Worm (Caenorhabditis elegans) whole organism, L4 larva: ENCODE data around the gene snb-5.
A peak's percentile ranks its signal among the peaks of the same experiment; 100 is the strongest.

Source experiments
- D1046.2 ChIP-seq: fragments of 200-800 bp; sonication (Bioruptor generic); IDR thresholded peaks from 2 replicates; pipeline ENCODE4 v1.3.6; 2022; ENCODE audit warnings: missing genetic modification characterization, missing compliant biosample characterization
- F10B5.3 ChIP-seq: sonication (generic microtip); optimal IDR thresholded peaks from 2 replicates; lab custom pipeline; 2016; ENCODE audit warnings: mild to moderate bottlenecking, missing genetic modification characterization, missing compliant biosample characterization
- F37D6.2 ChIP-seq: sonication (generic microtip); optimal IDR thresholded peaks from 2 replicates; lab custom pipeline; 2016; ENCODE audit warnings: mild to moderate bottlenecking, missing genetic modification characterization, missing compliant biosample characterization
- F44E2.7 ChIP-seq: fragments of 200-800 bp; sonication (Bioruptor generic); IDR thresholded peaks from 2 replicates; pipeline ENCODE4 v2.1.2; 2022; ENCODE audit warnings: missing genetic modification characterization, missing compliant biosample characterization
- F49E8.2 ChIP-seq: sonication (generic microtip); optimal IDR thresholded peaks from 2 replicates; lab custom pipeline; 2016; ENCODE audit warnings: missing compliant biosample characterization, mild to moderate bottlenecking, missing genetic modification characterization, borderline replicate concordance
- T20F7.1 ChIP-seq: fragments of 200-800 bp; sonication (Bioruptor generic); optimal IDR thresholded peaks from 2 replicates; lab custom pipeline; 2018; ENCODE audit warnings: mild to moderate bottlenecking, missing genetic modification characterization, missing compliant biosample characterization
- Y105C5A.15 ChIP-seq: fragments of 200-800 bp; sonication (Bioruptor generic); IDR thresholded peaks from 2 replicates; pipeline ENCODE4 v1.3.6; 2022; ENCODE audit warnings: missing genetic modification characterization, missing compliant biosample characterization
- Y48G9A.11 ChIP-seq: fragments of 200-800 bp; sonication (Bioruptor generic); IDR thresholded peaks from 2 replicates; pipeline ENCODE4 v1.3.6; 2022; ENCODE audit warnings: missing genetic modification reagents, missing genetic modification characterization, missing compliant biosample characterization
- Y5F2A.4 ChIP-seq: fragments of 200-800 bp; sonication (Bioruptor generic); optimal IDR thresholded peaks from 2 replicates; lab custom pipeline; 2018; ENCODE audit warnings: mild to moderate bottlenecking, missing genetic modification characterization, missing compliant biosample characterization
- ZK337.2 ChIP-seq: fragments of 200-800 bp; sonication (Bioruptor generic); IDR thresholded peaks from 2 replicates; pipeline ENCODE4 v1.3.6; 2022; ENCODE audit warnings: missing genetic modification reagents, missing genetic modification characterization, missing compliant biosample characterization
- aha-1 ChIP-seq: fragments of 150-350 bp; peaks from one replicate; lab custom pipeline; 2014; ENCODE audit warnings: missing biosample characterization, missing genetic modification characterization
- aly-2 ChIP-seq: sonication (generic microtip); optimal IDR thresholded peaks from 2 replicates; lab custom pipeline; 2018; ENCODE audit warnings: missing biosample characterization, missing genetic modification characterization
- ceh-32 ChIP-seq: sonication (generic microtip); optimal IDR thresholded peaks from 2 replicates; lab custom pipeline; 2016; ENCODE audit warnings: mild to moderate bottlenecking, missing genetic modification characterization, missing compliant biosample characterization; ENCODE audit not compliant: poor library complexity
- ceh-44 ChIP-seq: fragments of 200-800 bp; sonication (Bioruptor generic); IDR thresholded peaks from 2 replicates; pipeline ENCODE4 v1.3.6; 2022; ENCODE audit warnings: missing genetic modification reagents, missing genetic modification characterization, missing compliant biosample characterization
- ceh-82 ChIP-seq: sonication (generic microtip); optimal IDR thresholded peaks from 2 replicates; lab custom pipeline; 2017; ENCODE audit warnings: missing biosample characterization, missing genetic modification characterization
- ces-1 ChIP-seq: fragments of 150-350 bp; sonication (generic microtip); optimal IDR thresholded peaks from 4 replicates; lab custom pipeline; 2014; ENCODE audit warnings: missing biosample characterization, missing genetic modification reagents, missing genetic modification characterization
- daf-16 ChIP-seq, 3 experiments: sonication (generic microtip); optimal IDR thresholded peaks; 2 replicates each; lab custom pipeline; 2016 to 2017; ENCODE audit warnings: missing genetic modification characterization in 3 of 3, missing genetic modification reagents in 3 of 3, mild to moderate bottlenecking in 2 of 3, missing compliant biosample characterization in 2 of 3, missing biosample characterization in 1 of 3, moderate library complexity in 1 of 3
- daf-19 ChIP-seq: fragments of 200-800 bp; sonication (Bioruptor generic); conservative IDR thresholded peaks from 2 replicates; pipeline ENCODE4 v1.3.6; 2022; ENCODE audit warnings: missing genetic modification characterization, missing compliant biosample characterization
- dmd-6 ChIP-seq: fragments of 200-800 bp; sonication (Bioruptor generic); IDR thresholded peaks from 2 replicates; pipeline ENCODE4 v1.3.6; 2022; ENCODE audit warnings: missing genetic modification reagents, missing genetic modification characterization, missing compliant biosample characterization
- dmd-9 ChIP-seq: fragments of 200-800 bp; sonication (Bioruptor generic); IDR thresholded peaks from 2 replicates; pipeline ENCODE4 v1.3.6; 2022; ENCODE audit warnings: missing genetic modification reagents, missing genetic modification characterization, missing compliant biosample characterization
- dpl-1 ChIP-seq: fragments of 150-350 bp; optimal IDR thresholded peaks from 2 replicates; lab custom pipeline; 2014; ENCODE audit warnings: missing biosample characterization, missing genetic modification reagents, missing genetic modification characterization
- dve-1 ChIP-seq: sonication (generic microtip); optimal IDR thresholded peaks from 2 replicates; lab custom pipeline; 2017; ENCODE audit warnings: antibody characterized with exemption, mild to moderate bottlenecking, missing genetic modification characterization, missing compliant biosample characterization; ENCODE audit not compliant: insufficient read depth
- egl-27 ChIP-seq: sonication (generic microtip); optimal IDR thresholded peaks from 3 replicates; lab custom pipeline; 2017; ENCODE audit warnings: missing biosample characterization, missing genetic modification reagents, missing genetic modification characterization
- egl-43 ChIP-seq: fragments of 200-800 bp; sonication (Bioruptor generic); IDR thresholded peaks from 2 replicates; pipeline ENCODE4 v1.3.6; 2022; ENCODE audit warnings: missing genetic modification reagents, missing genetic modification characterization, missing compliant biosample characterization
- hlh-11 ChIP-seq: fragments of 200-800 bp; sonication (Bioruptor generic); optimal IDR thresholded peaks from 2 replicates; lab custom pipeline; 2018; ENCODE audit warnings: mild to moderate bottlenecking, missing genetic modification characterization, missing compliant biosample characterization
- lim-7 ChIP-seq: fragments of 200-800 bp; sonication (Bioruptor generic); IDR thresholded peaks from 2 replicates; pipeline ENCODE4 v1.3.6; 2022; ENCODE audit warnings: missing genetic modification characterization, missing compliant biosample characterization
- lin-1 ChIP-seq: fragments of 200-800 bp; sonication (Bioruptor generic); IDR thresholded peaks from 2 replicates; pipeline ENCODE4 v1.3.6; 2022; ENCODE audit warnings: missing genetic modification reagents, missing genetic modification characterization, missing compliant biosample characterization
- lin-13 ChIP-seq: fragments of 150-350 bp; optimal IDR thresholded peaks from 2 replicates; lab custom pipeline; 2014; ENCODE audit warnings: missing biosample characterization, missing genetic modification reagents, missing genetic modification characterization
- lin-29 ChIP-seq: fragments of 200-800 bp; sonication (Bioruptor generic); IDR thresholded peaks from 2 replicates; pipeline ENCODE4 v1.3.6; 2022; ENCODE audit warnings: missing genetic modification reagents, missing genetic modification characterization, missing compliant biosample characterization
- lin-39 ChIP-seq: fragments of 150-350 bp; optimal IDR thresholded peaks from 2 replicates; lab custom pipeline; 2014; ENCODE audit warnings: missing biosample characterization, missing genetic modification reagents, missing genetic modification characterization
- lir-3 ChIP-seq: sonication (generic microtip); optimal IDR thresholded peaks from 2 replicates; lab custom pipeline; 2016; ENCODE audit warnings: mild to moderate bottlenecking, missing genetic modification characterization, missing compliant biosample characterization
- madf-9 ChIP-seq: fragments of 200-800 bp; sonication (Bioruptor generic); conservative IDR thresholded peaks from 2 replicates; pipeline ENCODE4 v1.3.6; 2022; ENCODE audit warnings: missing genetic modification reagents, missing genetic modification characterization, missing compliant biosample characterization
- mdl-1 ChIP-seq, 2 experiments: fragments of 150-350 bp in 1 of 2; sonication (generic microtip) in 1 of 2; optimal IDR thresholded peaks; 2 replicates each; lab custom pipeline; 2014 to 2017; ENCODE audit warnings: missing biosample characterization in 2 of 2, missing genetic modification characterization in 2 of 2
- nhr-10 ChIP-seq: fragments of 150-350 bp; optimal IDR thresholded peaks from 2 replicates; lab custom pipeline; 2014; ENCODE audit warnings: missing biosample characterization, missing genetic modification characterization
- nhr-102 ChIP-seq: sonication (generic microtip); optimal IDR thresholded peaks from 2 replicates; lab custom pipeline; 2016; ENCODE audit warnings: mild to moderate bottlenecking, missing genetic modification characterization, moderate library complexity, missing compliant biosample characterization
- nhr-11 ChIP-seq: fragments of 150-350 bp; optimal IDR thresholded peaks from 2 replicates; lab custom pipeline; 2014; ENCODE audit warnings: missing biosample characterization, missing genetic modification characterization
- nhr-111 ChIP-seq: fragments of 200-800 bp; sonication (Bioruptor generic); optimal IDR thresholded peaks from 2 replicates; lab custom pipeline; 2018; ENCODE audit warnings: mild to moderate bottlenecking, missing genetic modification characterization, missing compliant biosample characterization
- nhr-237 ChIP-seq: sonication (generic microtip); optimal IDR thresholded peaks from 2 replicates; lab custom pipeline; 2017; ENCODE audit warnings: missing biosample characterization, missing genetic modification characterization
- nhr-6 ChIP-seq: fragments of 150-350 bp; optimal IDR thresholded peaks from 2 replicates; lab custom pipeline; 2014; ENCODE audit warnings: missing biosample characterization, missing genetic modification characterization
- nhr-77 ChIP-seq: fragments of 150-350 bp; optimal IDR thresholded peaks from 2 replicates; lab custom pipeline; 2014; ENCODE audit warnings: missing biosample characterization, missing genetic modification characterization
- php-3 ChIP-seq: fragments of 200-800 bp; sonication (Bioruptor generic); IDR thresholded peaks from 2 replicates; pipeline ENCODE4 v1.3.6; 2022; ENCODE audit warnings: missing genetic modification reagents, missing genetic modification characterization, missing compliant biosample characterization
- pqm-1 ChIP-seq: sonication (generic microtip); optimal IDR thresholded peaks from 2 replicates; lab custom pipeline; 2017; ENCODE audit warnings: missing biosample characterization, missing genetic modification characterization
- snpc-1.2 ChIP-seq: fragments of 200-800 bp; sonication (Bioruptor generic); IDR thresholded peaks from 2 replicates; pipeline ENCODE4 v1.3.6; 2022; ENCODE audit warnings: missing genetic modification reagents, missing genetic modification characterization, missing compliant biosample characterization
- snpc-4 ChIP-seq: fragments of 150-350 bp; optimal IDR thresholded peaks from 2 replicates; lab custom pipeline; 2014; ENCODE audit warnings: missing biosample characterization, missing genetic modification characterization
- tag-97 ChIP-seq: fragments of 200-800 bp; sonication (Bioruptor generic); IDR thresholded peaks from 2 replicates; pipeline ENCODE4 v1.3.6; 2022; ENCODE audit warnings: missing genetic modification characterization, missing compliant biosample characterization
- unc-62 ChIP-seq, 3 experiments: fragments of 150-350 bp in 1 of 3; sonication (generic microtip); optimal IDR thresholded peaks in 2 of 3; peaks in 1 of 3; 1 replicate in 1 of 3; 2 replicates in 2 of 3; lab custom pipeline; 2014 to 2017; ENCODE audit warnings: missing biosample characterization in 3 of 3, missing genetic modification characterization in 3 of 3, missing genetic modification reagents in 3 of 3, missing genotype in 1 of 3
- zag-1 ChIP-seq: fragments of 150-350 bp; optimal IDR thresholded peaks from 2 replicates; lab custom pipeline; 2014; ENCODE audit warnings: missing biosample characterization, missing genetic modification characterization
- zfp-2 ChIP-seq: sonication (generic microtip); optimal IDR thresholded peaks from 2 replicates; lab custom pipeline; 2016; ENCODE audit warnings: mild to moderate bottlenecking, missing genetic modification characterization, missing compliant biosample characterization
- zip-2 ChIP-seq: fragments of 150-350 bp; optimal IDR thresholded peaks from 2 replicates; lab custom pipeline; 2014; ENCODE audit warnings: missing biosample characterization, missing genetic modification characterization
- ztf-7 ChIP-seq: fragments of 150-350 bp; optimal IDR thresholded peaks from 2 replicates; lab custom pipeline; 2014; ENCODE audit warnings: missing biosample characterization, missing genetic modification characterization

The snb-5 gene

ce11 chrIII:8235880-8236279, 33.0 kb downstream of the snb-5 start, which contains the start of gene C02F5.5:
C02F5.5 (plus strand) TSS chrIII:8236180.
- no peak for TF ChIP-seq D1046.2 (GFP tag; lab: Robert Waterston, UW)
- TF ChIP-seq F37D6.2 = no peak
- no peak for TF ChIP-seq lin-39
- TF ChIP-seq aly-2 = no peak
- no peak for TF ChIP-seq aha-1 (tag; lab: Kevin White, UChicago)
- no peak for TF ChIP-seq nhr-6 (tag; lab: Kevin White, UChicago)
- TF ChIP-seq mdl-1 (tag; optimal IDR thresholded peaks at IDR 0.05; lab: Kevin White, UChicago) = no peak
- TF ChIP-seq lim-7 = no peak
- TF ChIP-seq nhr-10 (tag; lab: Kevin White, UChicago) = no peak
- no peak for TF ChIP-seq tag-97 (GFP tag; lab: Robert Waterston, UW)
- TF ChIP-seq ztf-7 = no peak
- TF ChIP-seq dmd-9 (GFP tag; lab: Robert Waterston, UW) = no peak
- no peak for TF ChIP-seq lin-13
- TF ChIP-seq lin-29 (GFP tag; lab: Robert Waterston, UW) = no peak
- no peak for TF ChIP-seq lir-3 (tag; lab: Kevin White, UChicago)
- no peak for TF ChIP-seq Y5F2A.4 (GFP tag; lab: Kevin White, UChicago)
- TF ChIP-seq nhr-102 (tag; lab: Kevin White, UChicago) = no peak
- TF ChIP-seq ceh-44 (GFP tag; lab: Robert Waterston, UW) = no peak
- TF ChIP-seq unc-62 (GFP tag; optimal IDR thresholded peaks at IDR 0.05 in 1 of 2; lab: Kevin White, UChicago) = no peak
- no peak for TF ChIP-seq unc-62 (tag; optimal IDR thresholded peaks at IDR 0.05; lab: Kevin White, UChicago)

- TF ChIP-seq nhr-6 (tag; lab: Kevin White, UChicago) (no peak), nhr-11 (tag; lab: Kevin White, UChicago) (no peak), ceh-82 (tag; lab: Kevin White, UChicago) (no peak), lin-1 (GFP tag; lab: Robert Waterston, UW) (no peak), F10B5.3 (no peak), ceh-32 (no peak), ces-1 (GFP tag; lab: Kevin White, UChicago) (no peak), daf-16 (GFP tag; optimal IDR thresholded peaks at IDR 0.05; lab: Kevin White, UChicago) (no peak), daf-16 (tag; optimal IDR thresholded peaks at IDR 0.05; lab: Kevin White, UChicago) (peak; percentile 73), F37D6.2 (no peak), egl-43 (no peak), ZK337.2 (GFP tag; lab: Robert Waterston, UW) (no peak), D1046.2 (GFP tag; lab: Robert Waterston, UW) (no peak), daf-19 (no peak), zag-1 (no peak), zip-2 (tag; lab: Kevin White, UChicago) (peak; percentile 6), Y105C5A.15 (GFP tag; lab: Robert Waterston, UW) (no peak), madf-9 (GFP tag; lab: Robert Waterston, UW) (no peak), T20F7.1 (GFP tag; lab: Kevin White, UChicago) (peak; percentile 17), hlh-11 (tag; lab: Kevin White, UChicago) (peak; percentile 54), snpc-4 (tag; lab: Kevin White, UChicago) (no peak), ceh-44 (GFP tag; lab: Robert Waterston, UW) (no peak), zfp-2 (no peak), dve-1 (peak; percentile 76), snpc-1.2 (GFP tag; lab: Robert Waterston, UW) (no peak), F49E8.2 (tag; lab: Kevin White, UChicago) (no peak), nhr-237 (tag; lab: Kevin White, UChicago) (no peak), nhr-111 (GFP tag; lab: Kevin White, UChicago) (no peak), pqm-1 (tag; lab: Kevin White, UChicago) (peak; percentile 39), Y48G9A.11 (GFP tag; lab: Robert Waterston, UW) (no peak), php-3 (GFP tag; lab: Robert Waterston, UW) (peak; percentile 95), lin-39 (no peak), unc-62 (GFP tag; optimal IDR thresholded peaks at IDR 0.05 in 1 of 2; lab: Kevin White, UChicago) (peak in 1 of 2 experiments; percentile 28), unc-62 (tag; optimal IDR thresholded peaks at IDR 0.05; lab: Kevin White, UChicago) (no peak), egl-27 (tag; lab: Kevin White, UChicago) (no peak), dmd-6 (GFP tag; lab: Robert Waterston, UW) (peak; percentile 84), dpl-1 (GFP tag; lab: Kevin White, UChicago) (no peak), F44E2.7 (GFP tag; lab: Robert Waterston, UW) (no peak), nhr-77 (tag; lab: Kevin White, UChicago) (peak; percentile 73)
Measured at ce11 chrIII:8237827-8238226, 35.0 kb downstream of the snb-5 start, which contains the start of gene tsp-2. tsp-2 (minus strand) TSS chrIII:8237935.
